Worm (Caenorhabditis elegans) whole organism, L4/young adult: Measurements from ENCODE around the gene M04C3.5.

Experiments used
- dao-5 ChIP-seq: sonication (generic microtip); optimal IDR thresholded peaks from 2 replicates; lab custom pipeline; 2016; ENCODE audit warnings: missing genotype, missing genetic modification characterization, moderate library complexity, missing compliant biosample characterization
- him-1 ChIP-seq: sonication (generic microtip); optimal IDR thresholded peaks from 2 replicates; lab custom pipeline; 2016; ENCODE audit warnings: missing genotype, missing genetic modification reagents, missing genetic modification characterization, missing compliant biosample characterization

DNA sequence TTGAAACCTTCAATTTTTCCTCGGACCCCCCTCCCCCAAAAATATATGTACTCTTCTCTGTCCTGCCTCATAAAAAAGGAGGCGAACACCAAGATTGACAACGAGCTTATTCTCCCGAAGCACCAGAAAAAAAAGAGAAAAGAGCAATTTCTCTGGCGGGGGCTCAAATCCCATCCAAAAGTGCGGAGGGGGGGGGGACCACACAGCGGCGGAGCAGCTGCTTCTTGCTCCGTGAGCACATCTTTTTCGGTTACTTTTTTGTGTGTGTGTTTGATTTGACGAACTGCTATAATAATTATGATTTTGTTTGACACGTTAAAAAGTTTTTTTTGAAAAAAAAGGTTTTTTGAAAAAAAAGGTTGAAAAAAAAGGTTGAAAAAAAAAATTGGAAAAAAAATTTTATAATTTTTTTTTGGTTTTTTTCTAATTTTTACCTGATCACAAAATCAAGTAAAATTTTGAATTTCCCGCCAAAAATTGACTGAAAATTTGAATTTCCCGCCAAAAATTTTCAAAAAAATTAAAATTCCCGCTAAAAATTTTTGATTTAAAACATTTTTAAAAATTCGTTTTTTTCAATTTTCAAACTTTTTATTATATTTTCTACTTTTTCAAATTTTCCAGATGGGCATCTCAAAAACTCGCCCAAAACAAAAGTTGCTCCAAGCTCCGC, 24.4 kb downstream of the M04C3.5 start, which contains the start of gene Y43F8B.10:
- TF ChIP-seq dao-5 (tag; lab: Kevin White, UChicago) = no peak
- TF ChIP-seq him-1 (tag; lab: Kevin White, UChicago) = no peak
